Worm (Caenorhabditis elegans) whole organism, L3 larva: ENCODE results near the gene W08E12.5.

Experiments
- ZK546.5 ChIP-seq: sonication (generic microtip); optimal IDR thresholded peaks from 2 replicates; lab custom pipeline; 2017; ENCODE audit warnings: missing biosample characterization, missing genetic modification characterization
- egl-27 ChIP-seq: sonication (generic microtip); optimal IDR thresholded peaks from 4 replicates; lab custom pipeline; 2017; ENCODE audit warnings: missing biosample characterization, missing genetic modification reagents, missing genetic modification characterization
- fkh-2 ChIP-seq: fragments of 150-350 bp; optimal IDR thresholded peaks from 2 replicates; lab custom pipeline; 2014; ENCODE audit warnings: missing biosample characterization, missing genetic modification reagents, missing genetic modification characterization
- mdl-1 ChIP-seq: fragments of 150-350 bp; optimal IDR thresholded peaks from 2 replicates; lab custom pipeline; 2014; ENCODE audit warnings: missing biosample characterization, missing genetic modification characterization
- nhr-12 ChIP-seq: fragments of 150-350 bp; optimal IDR thresholded peaks from 2 replicates; lab custom pipeline; 2014; ENCODE audit warnings: missing biosample characterization, missing genetic modification characterization
- unc-62 ChIP-seq: fragments of 150-350 bp; sonication (generic microtip); optimal IDR thresholded peaks from 4 replicates; lab custom pipeline; 2014; ENCODE audit warnings: missing biosample characterization, missing genetic modification reagents, missing genetic modification characterization

DNA sequence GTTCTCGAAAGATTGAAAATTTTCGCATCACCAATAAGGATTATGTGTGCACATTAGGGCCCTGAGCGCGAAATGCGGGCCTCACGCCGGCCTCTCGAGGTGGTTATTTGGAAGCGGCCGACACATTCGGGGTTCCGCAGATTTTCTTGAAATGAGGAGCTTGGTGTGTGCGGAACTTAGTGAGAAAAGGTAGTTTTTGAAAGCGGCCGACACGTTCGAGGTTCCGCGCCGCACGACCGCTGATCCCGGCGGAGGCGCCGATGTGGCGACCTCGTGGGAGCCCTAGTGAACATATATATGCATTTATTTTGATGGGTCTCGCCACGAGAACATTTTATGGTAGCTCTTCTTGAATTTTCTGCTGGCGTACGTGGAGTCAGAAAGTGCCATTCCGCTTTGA is 33.8 kb upstream of the W08E12.5 start:
- TF ChIP-seq fkh-2 (no peak), unc-62 (GFP tag; lab: Kevin White, UChicago) (no peak), egl-27 (tag; lab: Kevin White, UChicago) (no peak), mdl-1 (no peak), ZK546.5 (tag; lab: Kevin White, UChicago) (no peak), nhr-12 (tag; lab: Kevin White, UChicago) (no peak)
